Fruit fly (Drosophila melanogaster): ENCODE results near the gene mthl6.

The mthl6 gene

dm6 chr3L:7450553-7450952, 35.2 kb upstream of the mthl6 start, which contains the start of gene CG33278:
Gene CG33278, plus strand, starts transcription at chr3L:7450853.
- TF ChIP-seq CG7368 (GFP tag; optimal IDR thresholded peaks at IDR 0.05) = no peak

- TF ChIP-seq svp (GFP tag) (no peak), CG8632 (GFP tag; optimal IDR thresholded peaks at IDR 0.05) (no peak), CG31627 (GFP tag; optimal IDR thresholded peaks at IDR 0.05) (no peak), ss (GFP tag; optimal IDR thresholded peaks at IDR 0.05) (no peak), esn (GFP tag; optimal IDR thresholded peaks at IDR 0.05) (no peak), lz (GFP tag; optimal IDR thresholded peaks at IDR 0.05) (no peak), Lpt (GFP tag; optimal IDR thresholded peaks at IDR 0.05) (no peak), CG6163 (GFP tag; IDR thresholded peaks at IDR 0.05) (no peak), Ets21C (GFP tag; optimal IDR thresholded peaks at IDR 0.05) (no peak), OdsH (GFP tag; optimal IDR thresholded peaks at IDR 0.05) (no peak), Met (GFP tag; optimal IDR thresholded peaks at IDR 0.05) (no peak), CG11762 (GFP tag; optimal IDR thresholded peaks at IDR 0.05; ENCODE audit: insufficient read depth) (no peak)
Observed at dm6 chr3L:7455849-7456248, 29.9 kb upstream of the mthl6 start, which contains the start of gene ppk26. Gene ppk26, plus strand, starts transcription at chr3L:7456149.

- TF ChIP-seq Sox15 (GFP tag; optimal IDR thresholded peaks at IDR 0.05) (no peak), Hr4 (GFP tag; optimal IDR thresholded peaks at IDR 0.05) (no peak)
Observed at dm6 chr3L:7465209-7465608, 20.6 kb upstream of the mthl6 start, which contains the start of the genes CG42660, CG42661 and Tsp66A. Gene CG42660, plus strand, starts transcription at chr3L:7465509. Gene CG42661, plus strand, starts transcription at chr3L:7465509. Gene Tsp66A, plus strand, starts transcription at chr3L:7465509.

- TF ChIP-seq Lpt (GFP tag; optimal IDR thresholded peaks at IDR 0.05) (no peak), CG15336 (GFP tag; IDR thresholded peaks at IDR 0.05) (no peak), Ets96B (tag; optimal IDR thresholded peaks at IDR 0.05) (no peak), CG8319 (GFP tag; optimal IDR thresholded peaks at IDR 0.05) (no peak), CG10669 (GFP tag; optimal IDR thresholded peaks at IDR 0.05) (no peak), Sox15 (GFP tag; optimal IDR thresholded peaks at IDR 0.05) (no peak), Eip93F (GFP tag; optimal IDR thresholded peaks at IDR 0.05) (no peak), CG8632 (GFP tag; optimal IDR thresholded peaks at IDR 0.05) (no peak), CG31627 (GFP tag; optimal IDR thresholded peaks at IDR 0.05) (no peak)
Observed at dm6 chr3L:7470202-7470601, 15.6 kb upstream of the mthl6 start, which contains the start of gene CG8543. Gene CG8543, minus strand, starts transcription at chr3L:7470302.

dm6 chr3L:7471259-7471658, 14.5 kb upstream of the mthl6 start, which contains the start of gene CG8541:
Gene CG8541, plus strand, starts transcription at chr3L:7471559.
- TF ChIP-seq Hr39 (GFP tag; optimal IDR thresholded peaks at IDR 0.05) (no peak), CG15336 (GFP tag; IDR thresholded peaks at IDR 0.05) (no peak), cyc (GFP tag; optimal IDR thresholded peaks at IDR 0.05) (no peak), salr (GFP tag; optimal IDR thresholded peaks at IDR 0.05) (no peak), CG6276 (GFP tag; optimal IDR thresholded peaks at IDR 0.05) (no peak), CG34406 (GFP tag; optimal IDR thresholded peaks at IDR 0.05) (no peak), fd85E (GFP tag; optimal IDR thresholded peaks at IDR 0.05) (no peak), CG11762 (GFP tag; optimal IDR thresholded peaks at IDR 0.05; ENCODE audit: insufficient read depth) (no peak), CG6792 (GFP tag; optimal IDR thresholded peaks at IDR 0.05) (no peak)

dm6 chr3L:7475270-7475669, 10.5 kb upstream of the mthl6 start, which contains the start of gene CG43292:
Gene CG43292, plus strand, starts transcription at chr3L:7475570.
- TF ChIP-seq CG11294 (GFP tag; IDR thresholded peaks at IDR 0.05) (no peak), CG6792 (GFP tag; optimal IDR thresholded peaks at IDR 0.05) (no peak), CG11762 (GFP tag; optimal IDR thresholded peaks at IDR 0.05; ENCODE audit: insufficient read depth) (no peak), CG11902 (GFP tag; optimal IDR thresholded peaks at IDR 0.05) (no peak), CG32006 (GFP tag; optimal IDR thresholded peaks at IDR 0.05) (no peak)

Measured in whole organism, prepupa.